Worm (Caenorhabditis elegans): ENCODE measurements around the gene idpc-2.

The idpc-2 gene

ce11 chrV:8660475-8660874 is 39.4 kb upstream of the idpc-2 start:
- no peak for TF ChIP-seq alr-1 (tag; optimal IDR thresholded peaks at IDR 0.05)
- TF ChIP-seq nhr-21 (tag; optimal IDR thresholded peaks at IDR 0.05): peak; percentile 38
- TF ChIP-seq snpc-4 (tag; optimal IDR thresholded peaks at IDR 0.05): no peak
- TF ChIP-seq elt-1 (tag; optimal IDR thresholded peaks at IDR 0.05): peak; percentile 75
- no peak for TF ChIP-seq unc-39 (tag; optimal IDR thresholded peaks at IDR 0.05)
- TF ChIP-seq ceh-16 (tag; optimal IDR thresholded peaks at IDR 0.05): peak; percentile 94
- TF ChIP-seq sem-4 (tag; optimal IDR thresholded peaks at IDR 0.05): no peak
- TF ChIP-seq lin-39 (tag; optimal IDR thresholded peaks at IDR 0.05): no peak
- peak; percentile 68 for TF ChIP-seq sma-9 (GFP tag; optimal IDR thresholded peaks at IDR 0.05)
- TF ChIP-seq sma-9 (tag; optimal IDR thresholded peaks at IDR 0.05): no peak
- no peak for TF ChIP-seq nhr-77 (tag; optimal IDR thresholded peaks at IDR 0.05)
- no peak for TF ChIP-seq aly-2 (tag; optimal IDR thresholded peaks at IDR 0.05)
- TF ChIP-seq nhr-25 (tag; optimal IDR thresholded peaks at IDR 0.05): peak; percentile 27
- TF ChIP-seq ceh-82 (tag; optimal IDR thresholded peaks at IDR 0.05): no peak

DNA sequence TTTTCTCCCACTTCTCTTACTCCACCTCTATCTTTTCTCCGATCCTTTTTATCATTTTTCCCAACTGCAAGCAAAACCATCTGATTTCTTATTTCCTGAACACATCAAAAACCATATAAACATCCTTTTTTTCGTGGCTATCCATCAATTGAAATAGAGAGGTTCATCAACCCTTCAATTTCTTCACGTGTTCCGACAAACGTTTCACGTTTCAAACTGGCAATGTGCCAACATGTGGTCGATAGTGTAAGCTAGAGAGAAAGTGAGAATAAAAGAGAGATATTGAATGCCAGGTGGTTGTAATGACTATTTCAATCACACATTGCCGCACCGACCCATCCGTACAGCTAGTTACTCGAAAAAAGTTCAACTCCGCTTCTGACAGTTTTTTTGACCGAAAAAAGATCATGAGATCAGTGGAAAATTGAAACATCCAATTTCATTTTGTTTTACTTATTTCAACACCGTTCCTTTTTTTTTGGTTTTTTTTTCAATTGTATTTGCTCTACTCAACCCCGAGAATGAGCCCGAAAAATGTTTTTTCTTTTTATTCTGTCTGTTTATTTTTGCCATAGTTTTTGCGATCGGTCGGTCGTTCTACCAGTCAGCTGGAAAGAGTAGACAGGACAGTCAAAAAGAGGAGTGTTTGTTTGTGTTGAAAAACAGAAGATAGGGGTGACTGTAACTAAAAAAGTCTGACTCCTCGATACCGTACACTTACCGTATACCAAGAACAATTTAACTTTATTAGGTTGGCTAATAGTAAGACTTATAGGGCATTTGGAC is 37.7 kb upstream of the idpc-2 start:
- no peak for TF ChIP-seq gmeb-1 (tag; optimal IDR thresholded peaks at IDR 0.05)
- TF ChIP-seq dmd-4 (tag; optimal IDR thresholded peaks at IDR 0.05): no peak
- TF ChIP-seq F13H6.1 (tag; optimal IDR thresholded peaks at IDR 0.05): peak; percentile 81
- TF ChIP-seq blmp-1 (tag; optimal IDR thresholded peaks at IDR 0.05; ENCODE audit: insufficient read depth): peak; percentile 21
- no peak for TF ChIP-seq egl-27 (tag; optimal IDR thresholded peaks at IDR 0.05)
- TF ChIP-seq nhr-6 (tag; optimal IDR thresholded peaks at IDR 0.05): peak; percentile 50
- TF ChIP-seq sma-9 (GFP tag; optimal IDR thresholded peaks at IDR 0.05): peak; percentile 93
- TF ChIP-seq sma-9 (tag; optimal IDR thresholded peaks at IDR 0.05): no peak
- peak; percentile 54 for TF ChIP-seq C34F6.9 (tag; optimal IDR thresholded peaks at IDR 0.05)
- no peak for TF ChIP-seq unc-62 (GFP tag; optimal IDR thresholded peaks at IDR 0.05)
- peak in 1 of 2 experiments; percentile 48 for TF ChIP-seq lsy-2 (tag; optimal IDR thresholded peaks at IDR 0.05)
- TF ChIP-seq sem-4 (tag; optimal IDR thresholded peaks at IDR 0.05): peak; percentile 70
- TF ChIP-seq nhr-129 (tag; optimal IDR thresholded peaks at IDR 0.05): peak; percentile 68
- peak; percentile 23 for TF ChIP-seq nhr-25 (tag; optimal IDR thresholded peaks at IDR 0.05)

DNA sequence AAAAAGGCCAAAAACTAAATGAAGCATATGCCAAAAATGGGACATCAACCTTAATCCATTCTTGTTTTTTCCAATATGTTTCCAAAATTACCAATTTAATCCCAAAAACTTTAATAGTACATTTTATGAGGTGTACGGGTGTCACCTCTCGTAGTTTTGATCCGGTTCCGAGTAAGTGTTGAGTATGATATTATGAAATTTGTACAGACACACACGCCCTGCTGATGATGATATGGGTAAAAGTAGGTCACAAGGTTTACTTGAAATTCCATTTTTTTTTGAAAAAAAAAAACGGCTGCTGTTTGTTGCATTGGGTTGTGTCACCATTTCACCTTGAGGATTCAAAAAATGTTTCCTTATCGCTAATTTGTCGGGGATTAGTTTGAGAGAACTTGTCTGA is 36.8 kb upstream of the idpc-2 start:
- TF ChIP-seq nhr-21 (tag; optimal IDR thresholded peaks at IDR 0.05): no peak
- TF ChIP-seq nhr-11 (tag; optimal IDR thresholded peaks at IDR 0.05): no peak
- peak; percentile 8 for TF ChIP-seq nhr-25 (tag; optimal IDR thresholded peaks at IDR 0.05)

ce11 chrV:8654460-8655419 is 33.6 kb upstream of the idpc-2 start:
- TF ChIP-seq nhr-237 (tag; optimal IDR thresholded peaks at IDR 0.05): no peak
- no peak for TF ChIP-seq peb-1 (tag; optimal IDR thresholded peaks at IDR 0.05)
- TF ChIP-seq snpc-4 (tag; optimal IDR thresholded peaks at IDR 0.05): no peak
- TF ChIP-seq mab-5 (tag; optimal IDR thresholded peaks at IDR 0.05): no peak
- no peak for TF ChIP-seq dmd-4 (tag; optimal IDR thresholded peaks at IDR 0.05)
- peak; percentile 74 for TF ChIP-seq sma-9 (GFP tag; optimal IDR thresholded peaks at IDR 0.05)
- TF ChIP-seq sma-9 (tag; optimal IDR thresholded peaks at IDR 0.05): no peak
- TF ChIP-seq alr-1 (tag; optimal IDR thresholded peaks at IDR 0.05): no peak
- TF ChIP-seq nhr-21 (tag; optimal IDR thresholded peaks at IDR 0.05): no peak
- no peak for TF ChIP-seq R02D3.7 (tag; optimal IDR thresholded peaks at IDR 0.05)
- TF ChIP-seq F13H6.1 (tag; optimal IDR thresholded peaks at IDR 0.05): peak; percentile 51
- TF ChIP-seq lsy-2 (tag; optimal IDR thresholded peaks at IDR 0.05): no peak
- no peak for TF ChIP-seq nhr-77 (tag; optimal IDR thresholded peaks at IDR 0.05)
- TF ChIP-seq nhr-6 (tag; optimal IDR thresholded peaks at IDR 0.05): peak; percentile 46
- no peak for TF ChIP-seq ceh-82 (tag; optimal IDR thresholded peaks at IDR 0.05)
- TF ChIP-seq nhr-129 (tag; optimal IDR thresholded peaks at IDR 0.05): peak; percentile 81
- TF ChIP-seq ceh-16 (tag; optimal IDR thresholded peaks at IDR 0.05): no peak
- no peak for TF ChIP-seq nhr-23 (tag; optimal IDR thresholded peaks at IDR 0.05)
- TF ChIP-seq crh-2 (tag; optimal IDR thresholded peaks at IDR 0.05): no peak
- TF ChIP-seq nhr-10 (tag; optimal IDR thresholded peaks at IDR 0.05): no peak
- no peak for TF ChIP-seq gmeb-1 (tag; optimal IDR thresholded peaks at IDR 0.05)
- peak; percentile 28 for TF ChIP-seq fos-1 (tag; optimal IDR thresholded peaks at IDR 0.05)
- peak; percentile 30 for TF ChIP-seq blmp-1 (tag; optimal IDR thresholded peaks at IDR 0.05; ENCODE audit: insufficient read depth)
